Fruit fly (Drosophila melanogaster) whole organism: ENCODE data around the gene RhoGEF3.

Experiments
- CG8478 ChIP-seq: fragments of >200 bp; optimal IDR thresholded peaks from 2 replicates; lab custom pipeline; 2018; ENCODE audit warnings: inconsistent platforms
- EcR ChIP-seq, 2 experiments: fragments of >200 bp; optimal IDR thresholded peaks; 2 replicates each; lab custom pipeline; 2017; ENCODE audit warnings: missing biosample characterization in 2 of 2, missing genetic modification characterization in 2 of 2, missing genetic modification reagents in 2 of 2
- pan ChIP-seq: fragments of >200 bp; optimal IDR thresholded peaks from 2 replicates; lab custom pipeline; 2017
- psq ChIP-seq: fragments of >200 bp; optimal IDR thresholded peaks from 2 replicates; lab custom pipeline; 2017
- usp ChIP-seq: fragments of >200 bp; optimal IDR thresholded peaks from 2 replicates; lab custom pipeline; 2017; ENCODE audit warnings: missing biosample characterization, missing genetic modification characterization, mixed read lengths

DNA sequence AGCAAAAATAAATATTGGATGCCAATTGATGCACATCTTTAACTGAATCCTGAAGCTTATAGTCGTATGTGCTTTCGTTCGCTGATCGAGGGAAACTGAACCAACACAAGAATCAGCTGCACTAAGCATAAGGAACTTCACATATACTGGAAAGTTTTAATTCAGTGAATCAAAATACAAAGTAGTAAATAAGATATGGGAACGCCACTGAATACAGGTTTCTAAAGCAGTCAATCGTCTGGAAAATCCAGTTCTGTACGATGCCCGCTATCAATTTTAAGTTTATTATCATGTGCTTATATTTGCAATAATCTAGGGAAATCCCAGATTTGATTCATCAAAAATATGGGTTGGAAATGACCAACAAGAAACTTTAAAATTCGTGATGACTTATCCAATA, 45.0 kb upstream of the RhoGEF3 start, which contains the start of gene CG34454:
- no peak for TF ChIP-seq psq (lab: Kevin White, UChicago)
- no peak for TF ChIP-seq EcR (GFP tag; optimal IDR thresholded peaks at IDR 0.05; lab: Kevin White, UChicago)
- TF ChIP-seq pan (lab: Kevin White, UChicago), result no peak
- no peak for TF ChIP-seq CG8478
- no peak for TF ChIP-seq usp
